Worm (Caenorhabditis elegans): ENCODE measurements around the gene C01G12.13.

Gene C01G12.13

DNA sequence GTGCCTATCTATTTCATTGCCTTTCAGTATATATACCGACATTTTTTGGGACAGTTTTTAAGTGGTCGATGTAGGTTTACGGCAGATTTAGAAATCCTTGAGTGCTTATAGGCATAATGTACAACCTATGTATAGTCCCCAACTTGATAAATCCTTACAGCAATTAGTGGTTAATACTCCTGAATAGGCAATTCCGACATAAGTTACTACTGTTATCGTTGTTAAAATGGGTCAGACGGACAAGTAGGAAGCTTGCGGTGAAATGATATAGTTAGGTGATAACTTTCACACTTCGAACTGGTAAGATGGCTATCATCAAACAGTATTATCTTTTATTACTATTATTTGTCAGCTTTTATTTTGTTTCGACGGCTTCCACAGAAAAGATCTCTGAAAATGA lies 46.2 kb downstream of the C01G12.13 start, which contains the start of gene mltn-10:
Gene mltn-10 (plus strand): TSS at position 301 of the 400 bp plus-strand sequence.
- no peak for TF ChIP-seq ama-1 (optimal IDR thresholded peaks at IDR 0.05)
- no peak for TF ChIP-seq tbx-37 (GFP tag; conservative IDR thresholded peaks at IDR 0.05)
- TF ChIP-seq ceh-36 (tag; optimal IDR thresholded peaks at IDR 0.05): no peak

ce11 chrII:14626883-14627282 lies 50.4 kb downstream of the C01G12.13 start:
- TF ChIP-seq ceh-36 (tag; optimal IDR thresholded peaks at IDR 0.05) (no peak), tbx-11 (GFP tag; IDR thresholded peaks at IDR 0.05) (no peak), aly-1 (tag; optimal IDR thresholded peaks at IDR 0.05) (no peak), tra-4 (tag; optimal IDR thresholded peaks at IDR 0.05) (no peak), pes-1 (GFP tag; IDR thresholded peaks at IDR 0.05) (no peak), hnd-1 (tag; optimal IDR thresholded peaks at IDR 0.05) (no peak), F13C5.2 (tag; optimal IDR thresholded peaks at IDR 0.05) (no peak), B0310.2 (tag; optimal IDR thresholded peaks at IDR 0.05) (no peak), ets-7 (tag; optimal IDR thresholded peaks at IDR 0.05) (no peak), scrt-1 (GFP tag; IDR thresholded peaks at IDR 0.05) (no peak), ama-1 (optimal IDR thresholded peaks at IDR 0.05) (no peak)

- TF ChIP-seq ets-7 (tag; optimal IDR thresholded peaks at IDR 0.05): no peak
- TF ChIP-seq hmbx-1 (tag; optimal IDR thresholded peaks at IDR 0.05): no peak
- TF ChIP-seq hnd-1 (tag; optimal IDR thresholded peaks at IDR 0.05): no peak
- no peak for TF ChIP-seq flt-1 (GFP tag; IDR thresholded peaks at IDR 0.05)
- TF ChIP-seq scrt-1 (GFP tag; IDR thresholded peaks at IDR 0.05): no peak
- TF ChIP-seq tbx-37 (GFP tag; conservative IDR thresholded peaks at IDR 0.05): no peak
- no peak for TF ChIP-seq hmg-4 (GFP tag; optimal IDR thresholded peaks at IDR 0.05)
- no peak for TF ChIP-seq pes-1 (GFP tag; IDR thresholded peaks at IDR 0.05)
- no peak for TF ChIP-seq F13C5.2 (tag; optimal IDR thresholded peaks at IDR 0.05)
- TF ChIP-seq B0310.2 (tag; optimal IDR thresholded peaks at IDR 0.05): no peak
- TF ChIP-seq ceh-36 (tag; optimal IDR thresholded peaks at IDR 0.05): no peak
Observed at ce11 chrII:14627330-14627729, 50.8 kb downstream of the C01G12.13 start, which contains the start of gene tag-297. Gene tag-297, plus strand, starts transcription at chrII:14627630.
